Worm (Caenorhabditis elegans): ENCODE results near the gene sup-36.

The sup-36 gene

ce11 chrIV:6602376-6602775, 902 bp downstream of the sup-36 start, which contains the start of gene F15B10.3:
TSS of gene F15B10.3 (plus strand) at chrIV:6602676.
- TF ChIP-seq saeg-2 (GFP tag; IDR thresholded peaks at IDR 0.05) = no peak
- no peak for TF ChIP-seq snpc-4 (tag; optimal IDR thresholded peaks at IDR 0.05)

ce11 chrIV:6603549-6603948, 2.1 kb downstream of the sup-36 start:
- TF ChIP-seq dve-1 (tag; optimal IDR thresholded peaks at IDR 0.05; ENCODE audit: insufficient read depth) (peak; percentile 21), duxl-1 (tag; optimal IDR thresholded peaks at IDR 0.05; ENCODE audit: poor library complexity) (no peak), unc-62 (GFP tag; optimal IDR thresholded peaks at IDR 0.05 in 1 of 2) (peak in 1 of 2 experiments; percentile 55), unc-62 (tag; optimal IDR thresholded peaks at IDR 0.05) (no peak), Y105C5A.15 (GFP tag; IDR thresholded peaks at IDR 0.05) (no peak), F44E2.7 (GFP tag; IDR thresholded peaks at IDR 0.05) (no peak)

ce11 chrIV:6605863-6606262, 4.4 kb downstream of the sup-36 start, which contains the start of gene nstp-2:
TSS of gene nstp-2 (minus strand) at chrIV:6606188.
- TF ChIP-seq nhr-28 (tag; optimal IDR thresholded peaks at IDR 0.05) = peak; percentile 86
- TF ChIP-seq unc-39 (tag; optimal IDR thresholded peaks at IDR 0.05) = no peak
- no peak for TF ChIP-seq nhr-10 (tag; optimal IDR thresholded peaks at IDR 0.05)

- TF ChIP-seq snpc-1.2 (GFP tag; IDR thresholded peaks at IDR 0.05) (no peak), pha-4 (GFP tag; IDR thresholded peaks at IDR 0.05) (no peak), pha-4 (tag; optimal IDR thresholded peaks at IDR 0.05) (no peak), Y105C5A.15 (GFP tag; IDR thresholded peaks at IDR 0.05) (no peak), hlh-11 (tag; optimal IDR thresholded peaks at IDR 0.05) (peak; percentile 6), mdt-29 (GFP tag; IDR thresholded peaks at IDR 0.05) (no peak), daf-16 (GFP tag; optimal IDR thresholded peaks at IDR 0.05) (no peak), daf-16 (tag; optimal IDR thresholded peaks at IDR 0.05) (peak; percentile 39), ZK546.5 (tag; optimal IDR thresholded peaks at IDR 0.05) (no peak), ceh-32 (tag; optimal IDR thresholded peaks at IDR 0.05; ENCODE audit: poor library complexity) (no peak), ceh-28 (tag; optimal IDR thresholded peaks at IDR 0.05) (no peak), madf-9 (GFP tag; conservative IDR thresholded peaks at IDR 0.05) (no peak), nhr-102 (tag; optimal IDR thresholded peaks at IDR 0.05) (no peak), arid-1 (GFP tag; conservative IDR thresholded peaks at IDR 0.05) (no peak), ztf-11 (tag; optimal IDR thresholded peaks at IDR 0.05) (no peak), set-16 (GFP tag; IDR thresholded peaks at IDR 0.05) (no peak), dpl-1 (GFP tag; optimal IDR thresholded peaks at IDR 0.05) (no peak), F37D6.2 (tag; optimal IDR thresholded peaks at IDR 0.05) (no peak), F49E8.2 (tag; optimal IDR thresholded peaks at IDR 0.05; ENCODE audit: borderline replicate concordance) (no peak), hmg-1.1 (GFP tag; IDR thresholded peaks at IDR 0.05) (no peak), dve-1 (tag; optimal IDR thresholded peaks at IDR 0.05; ENCODE audit: insufficient read depth) (no peak), mdl-1 (tag; optimal IDR thresholded peaks at IDR 0.05) (no peak), lin-1 (GFP tag; IDR thresholded peaks at IDR 0.05) (no peak), dmd-6 (GFP tag; IDR thresholded peaks at IDR 0.05) (no peak), nhr-28 (tag; optimal IDR thresholded peaks at IDR 0.05) (peak; percentile 99), egl-27 (tag; optimal IDR thresholded peaks at IDR 0.05) (no peak), mes-2 (tag; optimal IDR thresholded peaks at IDR 0.05; ENCODE audit: poor library complexity, severe bottlenecking) (peak; percentile 60), ceh-82 (tag; optimal IDR thresholded peaks at IDR 0.05) (no peak), lin-39 (tag; optimal IDR thresholded peaks at IDR 0.05) (no peak), lsy-2 (tag; optimal IDR thresholded peaks at IDR 0.05) (no peak), T20F7.1 (GFP tag; optimal IDR thresholded peaks at IDR 0.05) (no peak), zag-1 (tag; optimal IDR thresholded peaks at IDR 0.05) (no peak), spr-1 (tag; optimal IDR thresholded peaks at IDR 0.05) (no peak), nhr-237 (tag; optimal IDR thresholded peaks at IDR 0.05) (no peak)
These were observed 5.1 kb downstream of the sup-36 start for ce11 chrIV:6606587-6606986.

Data from whole organism, L4 larva.